Worm (Caenorhabditis elegans) whole organism, L4/young adult: ENCODE measurements around the gene Y46C8AM.1.

Experiments used
- dao-5 ChIP-seq: sonication (generic microtip); optimal IDR thresholded peaks from 2 replicates; lab custom pipeline; 2016; ENCODE audit warnings: missing genotype, missing genetic modification characterization, moderate library complexity, missing compliant biosample characterization
- him-1 ChIP-seq: sonication (generic microtip); optimal IDR thresholded peaks from 2 replicates; lab custom pipeline; 2016; ENCODE audit warnings: missing genotype, missing genetic modification reagents, missing genetic modification characterization, missing compliant biosample characterization

DNA sequence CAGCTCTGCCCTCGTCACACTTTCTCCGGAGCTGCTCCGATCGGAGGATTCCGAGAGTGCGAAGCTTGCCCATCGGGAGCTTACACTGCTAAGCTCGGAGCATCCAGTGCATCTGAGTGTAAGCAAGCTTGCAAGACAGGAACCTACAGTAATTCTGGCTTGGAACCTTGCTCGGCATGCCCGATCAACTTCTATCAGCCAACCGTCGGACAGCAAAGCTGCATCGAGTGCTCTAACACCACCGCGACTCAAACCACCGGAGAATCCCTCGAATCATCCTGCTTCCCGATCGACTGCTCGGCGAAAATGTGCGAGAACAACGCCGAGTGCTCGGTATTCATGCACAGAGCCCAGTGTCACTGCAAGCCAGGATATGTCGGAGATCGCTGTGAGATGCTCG, 41.5 kb downstream of the Y46C8AM.1 start:
- TF ChIP-seq him-1 (tag; lab: Kevin White, UChicago) (no peak), dao-5 (tag; lab: Kevin White, UChicago) (no peak)
